Worm (Caenorhabditis elegans) whole organism, late embryonic: ENCODE results near the gene lpin-1.

Experiments used
- F13H6.1 ChIP-seq: sonication (generic microtip); optimal IDR thresholded peaks from 2 replicates; lab custom pipeline; 2016; ENCODE audit warnings: missing genetic modification characterization, missing compliant biosample characterization
- ceh-48 ChIP-seq: sonication (generic microtip); optimal IDR thresholded peaks from 2 replicates; lab custom pipeline; 2016; ENCODE audit warnings: missing genetic modification characterization, inconsistent platforms, missing compliant biosample characterization
- ceh-9 ChIP-seq: sonication (generic microtip); optimal IDR thresholded peaks from 2 replicates; lab custom pipeline; 2016; ENCODE audit warnings: mild to moderate bottlenecking, missing genetic modification characterization, inconsistent platforms, missing compliant biosample characterization
- ets-4 ChIP-seq: sonication (generic microtip); optimal IDR thresholded peaks from 2 replicates; lab custom pipeline; 2016; ENCODE audit warnings: missing genetic modification characterization, missing compliant biosample characterization
- fkh-10 ChIP-seq: fragments of 150-350 bp; optimal IDR thresholded peaks from 2 replicates; lab custom pipeline; 2014; ENCODE audit warnings: missing biosample characterization, missing genetic modification reagents, missing genetic modification characterization
- nhr-11 ChIP-seq: fragments of 150-350 bp; optimal IDR thresholded peaks from 2 replicates; lab custom pipeline; 2014; ENCODE audit warnings: missing biosample characterization, missing genetic modification characterization
- sox-2 ChIP-seq: fragments of 200-800 bp; sonication (Bioruptor generic); IDR thresholded peaks from 2 replicates; pipeline ENCODE4 v1.3.6; 2022; ENCODE audit warnings: missing genetic modification reagents, missing genetic modification characterization, missing compliant biosample characterization
- tbx-2 ChIP-seq: sonication (generic microtip); optimal IDR thresholded peaks from 2 replicates; lab custom pipeline; 2016; ENCODE audit warnings: missing genetic modification characterization, missing compliant biosample characterization

DNA sequence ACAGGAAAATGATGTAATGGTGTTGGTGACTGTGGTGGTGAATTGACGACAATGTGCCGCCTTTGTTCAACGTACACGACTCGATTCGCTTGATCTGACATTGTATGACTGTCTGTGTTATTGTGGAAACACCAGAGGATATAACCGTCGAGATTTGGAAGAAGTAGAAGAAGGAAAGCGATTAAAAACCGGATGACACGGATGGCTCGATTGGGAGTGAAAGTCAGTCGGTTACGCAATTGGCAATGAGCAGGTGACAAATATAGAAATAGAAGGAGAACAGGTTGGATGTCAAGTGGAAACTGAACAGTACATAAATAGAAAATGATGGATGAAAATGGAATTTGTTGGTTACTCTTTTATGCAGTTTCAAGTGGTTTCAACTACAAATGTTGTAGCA is 53.0 kb downstream of the lpin-1 start, which contains the start of gene rdy-2:
- TF ChIP-seq sox-2 (no peak), nhr-11 (tag; lab: Kevin White, UChicago) (no peak), ceh-48 (tag; lab: Kevin White, UChicago) (no peak), fkh-10 (GFP tag; lab: Kevin White, UChicago) (no peak), ceh-9 (tag; lab: Kevin White, UChicago) (no peak), F13H6.1 (tag; lab: Kevin White, UChicago) (no peak), ets-4 (tag; lab: Kevin White, UChicago) (no peak), tbx-2 (tag; lab: Kevin White, UChicago) (no peak)
